Worm (Caenorhabditis elegans) whole organism, late embryonic: ENCODE data around the gene Y53F4B.7.

Experiments
- ahr-1 ChIP-seq: sonication (generic microtip); optimal IDR thresholded peaks from 2 replicates; lab custom pipeline; 2016; ENCODE audit warnings: missing genetic modification characterization, missing compliant biosample characterization
- ceh-45 ChIP-seq: fragments of 200-800 bp; sonication (Bioruptor generic); IDR thresholded peaks from 2 replicates; pipeline ENCODE4 v1.3.6; 2022; ENCODE audit warnings: missing genetic modification reagents, missing genetic modification characterization, missing compliant biosample characterization
- ets-4 ChIP-seq: sonication (generic microtip); optimal IDR thresholded peaks from 2 replicates; lab custom pipeline; 2016; ENCODE audit warnings: missing genetic modification characterization, missing compliant biosample characterization
- nhr-11 ChIP-seq: fragments of 150-350 bp; optimal IDR thresholded peaks from 2 replicates; lab custom pipeline; 2014; ENCODE audit warnings: missing biosample characterization, missing genetic modification characterization
- pha-4 ChIP-seq: fragments of 150-350 bp; optimal IDR thresholded peaks from 2 replicates; lab custom pipeline; 2018; ENCODE audit warnings: missing biosample characterization, missing genetic modification reagents, missing genetic modification characterization
- sox-4 ChIP-seq: sonication (generic microtip); optimal IDR thresholded peaks from 2 replicates; lab custom pipeline; 2017; ENCODE audit warnings: mild to moderate bottlenecking, missing genetic modification characterization, inconsistent platforms, missing compliant biosample characterization

ce11 chrII:15004538-15004937, 11.8 kb downstream of the Y53F4B.7 start:
- TF ChIP-seq ets-4 (tag; lab: Kevin White, UChicago) (no peak), ceh-45 (GFP tag; lab: Robert Waterston, UW) (no peak), nhr-11 (tag; lab: Kevin White, UChicago) (no peak), sox-4 (tag; lab: Kevin White, UChicago) (no peak), ahr-1 (tag; lab: Kevin White, UChicago) (no peak), pha-4 (tag; lab: Kevin White, UChicago) (no peak)
